Worm (Caenorhabditis elegans): Measurements from ENCODE around the gene sru-35.
A peak's percentile ranks its signal among the peaks of the same experiment; 100 is the strongest.

Gene sru-35

ce11 chrIV:8745591-8746302, 44.3 kb downstream of the sru-35 start, which contains the start of the genes F20C5.7 and parg-1:
Gene F20C5.7 (minus strand): TSS chrIV:8745691.
Gene parg-1 (plus strand): TSS chrIV:8746252.
- no peak for TF ChIP-seq ces-1 (GFP tag; optimal IDR thresholded peaks at IDR 0.05)
- no peak for TF ChIP-seq lin-13 (tag; optimal IDR thresholded peaks at IDR 0.05)
- TF ChIP-seq nhr-12 (tag; optimal IDR thresholded peaks at IDR 0.05): no peak
- no peak for TF ChIP-seq mls-2 (tag; optimal IDR thresholded peaks at IDR 0.05)
- TF ChIP-seq blmp-1 (tag; optimal IDR thresholded peaks at IDR 0.05): no peak
- no peak for TF ChIP-seq M03D4.4 (tag; optimal IDR thresholded peaks at IDR 0.05)
- TF ChIP-seq lin-32 (GFP tag; optimal IDR thresholded peaks at IDR 0.05): no peak
- TF ChIP-seq nhr-76 (tag; optimal IDR thresholded peaks at IDR 0.05): no peak
- TF ChIP-seq unc-39 (tag; optimal IDR thresholded peaks at IDR 0.05): no peak
- TF ChIP-seq drap-1 (GFP tag; optimal IDR thresholded peaks at IDR 0.05): no peak
- no peak for TF ChIP-seq unc-120 (tag; optimal IDR thresholded peaks at IDR 0.05; ENCODE audit: poor library complexity, severe bottlenecking)
- TF ChIP-seq zip-8 (tag; optimal IDR thresholded peaks at IDR 0.05): no peak
- TF ChIP-seq ceh-39 (tag; optimal IDR thresholded peaks at IDR 0.05): no peak
- no peak for TF ChIP-seq tbx-8 (GFP tag; optimal IDR thresholded peaks at IDR 0.05)
- no peak for TF ChIP-seq mab-5 (tag; optimal IDR thresholded peaks at IDR 0.05)

- TF ChIP-seq snpc-4 (tag; optimal IDR thresholded peaks at IDR 0.05): no peak
- TF ChIP-seq ces-1 (GFP tag; optimal IDR thresholded peaks at IDR 0.05): peak; percentile 28
- peak; percentile 49 for TF ChIP-seq mep-1 (tag; optimal IDR thresholded peaks at IDR 0.05)
- no peak for TF ChIP-seq hlh-1 (tag; optimal IDR thresholded peaks at IDR 0.05)
- no peak for TF ChIP-seq sem-2 (GFP tag; optimal IDR thresholded peaks at IDR 0.05)
- peak; percentile 31 for TF ChIP-seq sptf-1 (tag; optimal IDR thresholded peaks at IDR 0.05)
- no peak for TF ChIP-seq ztf-11 (tag; optimal IDR thresholded peaks at IDR 0.05)
- TF ChIP-seq ceh-83 (GFP tag; optimal IDR thresholded peaks at IDR 0.05): no peak
- peak; percentile 33 for TF ChIP-seq nhr-237 (tag; optimal IDR thresholded peaks at IDR 0.05)
- TF ChIP-seq lin-32 (GFP tag; optimal IDR thresholded peaks at IDR 0.05): no peak
- no peak for TF ChIP-seq elt-3 (tag; optimal IDR thresholded peaks at IDR 0.05)
- TF ChIP-seq cnd-1 (tag; optimal IDR thresholded peaks at IDR 0.05): no peak
- TF ChIP-seq unc-62 (GFP tag; optimal IDR thresholded peaks at IDR 0.05): no peak
- TF ChIP-seq lsy-2 (tag; optimal IDR thresholded peaks at IDR 0.05): peak; percentile 65
- no peak for TF ChIP-seq unc-120 (tag; optimal IDR thresholded peaks at IDR 0.05; ENCODE audit: poor library complexity, severe bottlenecking)
- no peak for TF ChIP-seq elt-1 (tag; optimal IDR thresholded peaks at IDR 0.05; ENCODE audit: borderline replicate concordance, insufficient read depth)
- TF ChIP-seq lin-13 (tag; optimal IDR thresholded peaks at IDR 0.05): peak; percentile 1
- no peak for TF ChIP-seq nhr-12 (tag; optimal IDR thresholded peaks at IDR 0.05)
- TF ChIP-seq flh-1 (GFP tag; optimal IDR thresholded peaks at IDR 0.05): no peak
- peak; percentile 36 for TF ChIP-seq pha-4 (tag; optimal IDR thresholded peaks at IDR 0.05)
- TF ChIP-seq mls-2 (tag; optimal IDR thresholded peaks at IDR 0.05): no peak
- no peak for TF ChIP-seq zip-8 (tag; optimal IDR thresholded peaks at IDR 0.05)
- TF ChIP-seq bed-3 (GFP tag; optimal IDR thresholded peaks at IDR 0.05): no peak
- TF ChIP-seq nhr-28 (tag; optimal IDR thresholded peaks at IDR 0.05): no peak
- no peak for TF ChIP-seq ceh-43 (GFP tag; optimal IDR thresholded peaks at IDR 0.05)
- no peak for TF ChIP-seq ham-2 (GFP tag; optimal IDR thresholded peaks at IDR 0.05)
These were observed 46.3 kb downstream of the sru-35 start, which contains the start of gene F21D5.7 for ce11 chrIV:8743654-8744332. Gene F21D5.7 (minus strand): TSS chrIV:8743704.

- TF ChIP-seq unc-120 (tag; optimal IDR thresholded peaks at IDR 0.05; ENCODE audit: poor library complexity, severe bottlenecking): no peak
- no peak for TF ChIP-seq flh-1 (GFP tag; optimal IDR thresholded peaks at IDR 0.05)
These were observed 49.0 kb downstream of the sru-35 start, which contains the start of gene F21D5.6 for ce11 chrIV:8740952-8741438. Gene F21D5.6 (minus strand): TSS chrIV:8741388.
